Fruit fly (Drosophila melanogaster): Measurements from ENCODE around the gene CG10185.

DNA sequence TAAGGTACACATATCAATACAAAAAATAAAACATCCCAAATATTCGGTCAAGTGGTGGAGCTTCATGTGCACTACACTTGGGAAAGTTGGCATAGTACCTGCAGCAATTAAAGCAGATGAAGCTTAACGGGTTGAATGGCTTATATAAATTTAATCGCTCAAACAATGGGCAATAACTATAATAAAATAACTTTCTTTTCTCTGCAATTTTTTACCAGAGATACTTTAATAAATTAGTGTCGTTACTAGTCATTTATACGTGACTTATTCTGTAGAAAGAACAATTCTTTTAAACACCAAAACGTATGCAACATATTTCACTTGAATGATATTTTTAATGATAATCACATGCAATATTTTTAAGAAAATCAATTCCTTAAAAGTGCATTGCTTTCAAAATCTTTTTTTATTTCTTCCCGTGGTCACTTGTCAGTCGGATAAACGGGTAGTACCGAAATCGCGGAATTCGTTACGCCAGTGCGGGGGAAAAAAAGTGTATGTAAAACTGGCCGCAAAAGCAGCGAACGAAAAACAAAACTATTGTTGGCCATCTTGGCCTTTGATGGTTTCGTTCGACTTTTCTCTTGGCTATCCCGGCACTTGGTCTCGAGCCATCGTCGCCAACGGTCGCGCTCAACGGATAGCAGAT is 24.4 kb downstream of the CG10185 start, which contains the start of gene Jhbp4:
- TF ChIP-seq EcR (GFP tag; optimal IDR thresholded peaks at IDR 0.05): no peak
- no peak for TF ChIP-seq psq (optimal IDR thresholded peaks at IDR 0.05)

Data from whole organism.